Fruit fly (Drosophila melanogaster) whole organism, embryonic: Measurements from ENCODE around the gene AP-1mu.

Experiments
- Bgb ChIP-seq: fragments of 200-800 bp; sonication (Bioruptor generic); IDR thresholded peaks from 2 replicates; pipeline ENCODE4 v1.3.6; 2022; ENCODE audit warnings: missing biosample characterization, missing genetic modification characterization; ENCODE audit not compliant: partially characterized antibody
- CG11093 ChIP-seq: fragments of 200-800 bp; sonication (Bioruptor generic); IDR thresholded peaks from 3 replicates; pipeline ENCODE4 v1.3.6; 2022; ENCODE audit warnings: missing biosample characterization, missing genetic modification characterization
- CG13894 ChIP-seq: fragments of 200-800 bp; sonication (Bioruptor generic); optimal IDR thresholded peaks from 3 replicates; lab custom pipeline; 2018; ENCODE audit warnings: missing biosample characterization, mild to moderate bottlenecking, missing genetic modification characterization, moderate library complexity
- CG17361 ChIP-seq: fragments of 200-800 bp; sonication (Bioruptor generic); IDR thresholded peaks from 3 replicates; pipeline ENCODE4 v1.3.6; 2022; ENCODE audit warnings: missing biosample characterization, missing genetic modification characterization
- CG18011 ChIP-seq: fragments of 200-800 bp; sonication (Bioruptor generic); optimal IDR thresholded peaks from 2 replicates; lab custom pipeline; 2017; ENCODE audit warnings: missing biosample characterization, missing genetic modification characterization, mild to moderate bottlenecking, moderate library complexity, missing genotype
- CG18619 ChIP-seq: fragments of 200-800 bp; sonication (Bioruptor generic); optimal IDR thresholded peaks from 3 replicates; lab custom pipeline; 2017; ENCODE audit warnings: missing biosample characterization, mild to moderate bottlenecking, missing genetic modification characterization
- CG32532 ChIP-seq: fragments of 200-800 bp; sonication (Bioruptor generic); IDR thresholded peaks from 2 replicates; pipeline ENCODE4 v1.3.6; 2022; ENCODE audit warnings: missing biosample characterization, missing genetic modification characterization
- CG4282 ChIP-seq: fragments of 200-800 bp; sonication (Bioruptor generic); optimal IDR thresholded peaks from 2 replicates; lab custom pipeline; 2016; ENCODE audit warnings: missing biosample characterization, missing genetic modification characterization
- CG4328 ChIP-seq: fragments of 200-800 bp; sonication (Bioruptor generic); optimal IDR thresholded peaks from 3 replicates; lab custom pipeline; 2017; ENCODE audit warnings: missing biosample characterization, missing genetic modification reagents, missing genetic modification characterization
- CG43689 ChIP-seq: fragments of 200-800 bp; sonication (Bioruptor generic); IDR thresholded peaks from 2 replicates; pipeline ENCODE4 v1.3.6; 2022; ENCODE audit warnings: missing biosample characterization, missing genetic modification characterization
- CG4617 ChIP-seq: fragments of 200-800 bp; sonication (Bioruptor generic); optimal IDR thresholded peaks from 3 replicates; lab custom pipeline; 2016; ENCODE audit warnings: missing biosample characterization, missing genetic modification characterization, borderline replicate concordance
- CG5953 ChIP-seq: fragments of 200-800 bp; sonication (Bioruptor generic); IDR thresholded peaks from 2 replicates; pipeline ENCODE4 v1.3.6; 2022; ENCODE audit warnings: missing biosample characterization, missing genetic modification characterization
- CG6254 ChIP-seq: fragments of 200-800 bp; sonication (Bioruptor generic); optimal IDR thresholded peaks from 3 replicates; lab custom pipeline; 2017; ENCODE audit warnings: mild to moderate bottlenecking, missing biosample characterization, missing genetic modification reagents, missing genetic modification characterization
- CG6791 ChIP-seq: fragments of 200-800 bp; sonication (Bioruptor generic); IDR thresholded peaks from 3 replicates; pipeline ENCODE4 v1.3.6; 2022; ENCODE audit warnings: missing biosample characterization, missing genetic modification characterization; ENCODE audit not compliant: partially characterized antibody
- CG7357 ChIP-seq: fragments of 200-800 bp; sonication (Bioruptor generic); IDR thresholded peaks from 3 replicates; pipeline ENCODE4 v1.3.6; 2022; ENCODE audit warnings: missing biosample characterization, missing genetic modification characterization
- CG9609 ChIP-seq: fragments of 200-800 bp; sonication (Bioruptor generic); optimal IDR thresholded peaks from 3 replicates; lab custom pipeline; 2016; ENCODE audit warnings: missing biosample characterization, missing genetic modification characterization
- CkIIα-i1 ChIP-seq: fragments of 200-800 bp; sonication (Bioruptor generic); IDR thresholded peaks from 2 replicates; pipeline ENCODE4 v1.3.6; 2022; ENCODE audit warnings: missing biosample characterization, missing genetic modification characterization
- E2f1 ChIP-seq: fragments of 200-800 bp; sonication (Bioruptor generic); IDR thresholded peaks from 2 replicates; pipeline ENCODE4 v1.3.6; 2022; ENCODE audit warnings: missing biosample characterization, missing genetic modification characterization
- E2f2 ChIP-seq: fragments of 200-800 bp; sonication (Bioruptor generic); IDR thresholded peaks from 2 replicates; pipeline ENCODE4 v1.3.6; 2022; ENCODE audit warnings: missing biosample characterization, missing genetic modification characterization
- HLH54F ChIP-seq: fragments of 200-800 bp; sonication (Bioruptor generic); optimal IDR thresholded peaks from 3 replicates; lab custom pipeline; 2016; ENCODE audit warnings: missing biosample characterization, missing genetic modification characterization
- Mes4 ChIP-seq: fragments of 200-800 bp; sonication (Bioruptor generic); optimal IDR thresholded peaks from 2 replicates; lab custom pipeline; 2016; ENCODE audit warnings: missing biosample characterization, missing genetic modification characterization
- NC2α ChIP-seq: fragments of 200-800 bp; sonication (Bioruptor generic); optimal IDR thresholded peaks from 2 replicates; lab custom pipeline; 2016; ENCODE audit warnings: missing biosample characterization, missing genetic modification characterization
- NC2β ChIP-seq: fragments of 200-800 bp; sonication (Bioruptor generic); optimal IDR thresholded peaks from 2 replicates; lab custom pipeline; 2016; ENCODE audit warnings: missing biosample characterization, missing genetic modification characterization
- Nf-YA ChIP-seq: fragments of 200-800 bp; sonication (Bioruptor generic); IDR thresholded peaks from 2 replicates; pipeline ENCODE4 v1.3.6; 2022; ENCODE audit warnings: missing biosample characterization, missing genetic modification characterization
- Oaz ChIP-seq: fragments of 200-800 bp; sonication (Bioruptor generic); IDR thresholded peaks from 2 replicates; pipeline ENCODE4 v1.3.6; 2022; ENCODE audit warnings: missing biosample characterization, missing genetic modification characterization
- Taf1 ChIP-seq: fragments of 200-800 bp; sonication (Bioruptor generic); IDR thresholded peaks from 2 replicates; pipeline ENCODE4 v1.3.6; 2022; ENCODE audit warnings: missing biosample characterization, missing genetic modification characterization
- Xbp1 ChIP-seq: fragments of 200-800 bp; sonication (Bioruptor generic); optimal IDR thresholded peaks from 3 replicates; lab custom pipeline; 2016; ENCODE audit warnings: missing biosample characterization, mild to moderate bottlenecking, missing genetic modification characterization
- ato ChIP-seq: fragments of 200-800 bp; sonication (Bioruptor generic); IDR thresholded peaks from 2 replicates; pipeline ENCODE4 v1.3.6; 2022; ENCODE audit warnings: missing biosample characterization, missing genetic modification characterization; ENCODE audit not compliant: partially characterized antibody
- bbx ChIP-seq: fragments of 200-800 bp; sonication (Bioruptor generic); IDR thresholded peaks from 2 replicates; pipeline ENCODE4 v1.3.6; 2022; ENCODE audit warnings: missing biosample characterization, missing genetic modification characterization; ENCODE audit not compliant: partially characterized antibody
- chif ChIP-seq, 2 experiments: fragments of 200-800 bp; sonication (Bioruptor generic); optimal IDR thresholded peaks; 3 replicates each; lab custom pipeline; 2016; ENCODE audit warnings: missing biosample characterization in 2 of 2, missing genetic modification characterization in 2 of 2
- crc ChIP-seq: fragments of 200-800 bp; sonication (Bioruptor generic); optimal IDR thresholded peaks from 2 replicates; lab custom pipeline; 2016; ENCODE audit warnings: missing biosample characterization, missing genetic modification characterization
- crp ChIP-seq, 2 experiments: fragments of 200-800 bp; sonication (Bioruptor generic); optimal IDR thresholded peaks; 2 replicates in 1 of 2; 3 replicates in 1 of 2; lab custom pipeline; 2017; ENCODE audit warnings: missing biosample characterization in 2 of 2, missing genetic modification characterization in 2 of 2, mild to moderate bottlenecking in 1 of 2, moderate library complexity in 1 of 2
- danr ChIP-seq: fragments of 200-800 bp; sonication (Bioruptor generic); IDR thresholded peaks from 2 replicates; pipeline ENCODE4 v1.3.6; 2022; ENCODE audit warnings: missing biosample characterization, missing genetic modification characterization
- dmrt11E ChIP-seq: fragments of 200-800 bp; sonication (Bioruptor generic); optimal IDR thresholded peaks from 3 replicates; lab custom pipeline; 2018; ENCODE audit warnings: missing biosample characterization, mild to moderate bottlenecking, missing genetic modification characterization, moderate library complexity
- esg ChIP-seq: fragments of 200-800 bp; sonication (Bioruptor generic); conservative IDR thresholded peaks from 2 replicates; pipeline ENCODE4 v1.3.6; 2022; ENCODE audit warnings: missing biosample characterization, missing genetic modification characterization
- exex ChIP-seq: fragments of 200-800 bp; sonication (Bioruptor generic); optimal IDR thresholded peaks from 4 replicates; lab custom pipeline; 2018; ENCODE audit warnings: missing biosample characterization, mild to moderate bottlenecking, missing genetic modification characterization, moderate library complexity
- gcm ChIP-seq: fragments of 200-800 bp; sonication (Bioruptor generic); optimal IDR thresholded peaks from 2 replicates; lab custom pipeline; 2019; ENCODE audit warnings: missing biosample characterization, mild to moderate bottlenecking, missing genetic modification characterization, moderate library complexity
- gfzf ChIP-seq: fragments of 200-800 bp; sonication (Bioruptor generic); optimal IDR thresholded peaks from 2 replicates; lab custom pipeline; 2016; ENCODE audit warnings: missing biosample characterization, mild to moderate bottlenecking, missing genetic modification characterization, moderate library complexity
- klu ChIP-seq: fragments of 200-800 bp; sonication (Bioruptor generic); IDR thresholded peaks from 2 replicates; pipeline ENCODE4 v1.3.6; 2022; ENCODE audit warnings: missing biosample characterization, missing genetic modification characterization
- luna ChIP-seq: fragments of 200-800 bp; sonication (Bioruptor generic); optimal IDR thresholded peaks from 2 replicates; lab custom pipeline; 2016; ENCODE audit warnings: missing biosample characterization, missing genetic modification characterization
- nmo ChIP-seq: fragments of 200-800 bp; sonication (Bioruptor generic); optimal IDR thresholded peaks from 2 replicates; lab custom pipeline; 2018; ENCODE audit warnings: missing biosample characterization, mild to moderate bottlenecking, missing genetic modification characterization, moderate library complexity
- pfk ChIP-seq: fragments of 200-800 bp; sonication (Bioruptor generic); optimal IDR thresholded peaks from 2 replicates; lab custom pipeline; 2018; ENCODE audit warnings: missing biosample characterization, mild to moderate bottlenecking, missing genetic modification characterization, moderate library complexity
- run ChIP-seq: fragments of 200-800 bp; sonication (Bioruptor generic); optimal IDR thresholded peaks from 3 replicates; lab custom pipeline; 2018; ENCODE audit warnings: missing biosample characterization, mild to moderate bottlenecking, missing genetic modification characterization
- sens ChIP-seq: fragments of 200-800 bp; sonication (Bioruptor generic); peaks from one replicate; lab custom pipeline; 2016; ENCODE audit warnings: missing biosample characterization, missing genetic modification characterization
- sr ChIP-seq: fragments of 200-800 bp; sonication (Bioruptor generic); IDR thresholded peaks from 3 replicates; pipeline ENCODE4 v1.3.6; 2022; ENCODE audit warnings: missing biosample characterization, missing genetic modification characterization
- stc ChIP-seq: fragments of 200-800 bp; sonication (Bioruptor generic); IDR thresholded peaks from 2 replicates; pipeline ENCODE4 v1.3.6; 2022; ENCODE audit warnings: missing biosample characterization, missing genetic modification characterization
- tio ChIP-seq: fragments of 200-800 bp; sonication (Bioruptor generic); optimal IDR thresholded peaks from 2 replicates; lab custom pipeline; 2017; ENCODE audit warnings: missing biosample characterization, missing genetic modification characterization, inconsistent platforms
- tup ChIP-seq: fragments of 200-800 bp; sonication (Bioruptor generic); optimal IDR thresholded peaks from 2 replicates; lab custom pipeline; 2016; ENCODE audit warnings: missing biosample characterization, mild to moderate bottlenecking, missing genetic modification characterization, moderate library complexity
- z ChIP-seq: fragments of 200-800 bp; sonication (Bioruptor generic); IDR thresholded peaks from 3 replicates; pipeline ENCODE4 v1.3.6; 2022; ENCODE audit warnings: missing biosample characterization, missing genetic modification characterization
- zfh2 ChIP-seq: fragments of 200-800 bp; sonication (Bioruptor generic); optimal IDR thresholded peaks from 2 replicates; lab custom pipeline; 2016; ENCODE audit warnings: missing biosample characterization, missing genetic modification characterization

The AP-1mu gene

DNA sequence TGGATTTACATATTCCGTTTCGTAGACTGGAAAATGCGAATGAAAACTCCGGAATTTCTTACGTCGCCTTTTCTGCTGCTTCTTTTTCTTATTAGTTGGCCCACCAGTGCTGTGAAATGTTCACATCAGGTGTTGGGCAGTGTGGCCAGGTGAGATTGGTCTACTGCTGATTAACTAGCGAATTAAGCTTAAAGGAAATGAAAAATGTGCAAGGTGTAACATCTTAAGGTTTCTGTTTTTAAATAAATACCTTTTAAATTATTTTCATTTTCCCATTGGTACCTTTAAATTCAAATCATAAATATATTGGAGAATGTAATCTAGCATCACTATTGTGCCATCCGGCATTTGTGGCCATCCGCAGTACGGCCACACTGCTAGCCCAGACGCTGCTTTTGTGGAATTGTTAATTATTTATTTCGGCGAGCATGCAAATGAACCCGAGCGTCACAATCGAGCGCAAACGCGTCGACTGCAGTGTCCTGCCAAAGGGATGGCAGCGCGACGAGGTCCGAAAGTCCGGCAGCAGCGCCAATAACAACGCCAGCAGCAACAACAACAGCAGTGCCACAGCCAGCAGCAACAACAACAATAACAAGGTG is at the start of gene AP-1mu, which contains the start of gene MBD-like (continued):
- TF ChIP-seq E2f2 (GFP tag; lab: Robert Waterston, UW) (peak; percentile 60), CG6791 (no peak), Taf1 (GFP tag; lab: Robert Waterston, UW) (peak; percentile 48; the same call in 1 of the 2 replicates), Nf-YA (no peak), CG4328 (GFP tag; lab: Kevin White, UChicago) (peak; percentile 21), CG43689 (no peak), chif (GFP tag; optimal IDR thresholded peaks at IDR 0.05; lab: Kevin White, UChicago) (peak; percentile 35 to 67), crc (peak; percentile 30), Oaz (GFP tag; lab: Robert Waterston, UW) (no peak), sr (no peak), esg (GFP tag; lab: Robert Waterston, UW) (peak; percentile 55), Bgb (GFP tag; lab: Robert Waterston, UW) (no peak), crp (GFP tag; optimal IDR thresholded peaks at IDR 0.05; lab: Kevin White, UChicago) (peak in 1 of 2 experiments; percentile 76), Xbp1 (GFP tag; lab: Kevin White, UChicago) (peak; percentile 73), sens (GFP tag; lab: Kevin White, UChicago) (peak; percentile 92), z (no peak), luna (GFP tag; lab: Kevin White, UChicago) (peak; percentile 57), tup (peak; percentile 58), ato (GFP tag; lab: Robert Waterston, UW) (no peak), CG7357 (peak; percentile 29; the same call in 1 of the 3 replicates), bbx (no peak; the same call in 1 of the 2 replicates), tio (GFP tag; lab: Kevin White, UChicago) (no peak), exex (tag; lab: Kevin White, UChicago) (no peak), CG32532 (GFP tag; lab: Robert Waterston, UW) (peak; percentile 62), CG17361 (GFP tag; lab: Robert Waterston, UW) (peak; percentile 76), CG13894 (tag; lab: Kevin White, UChicago) (peak; percentile 11), pfk (GFP tag; lab: Kevin White, UChicago) (no peak), Mes4 (GFP tag; lab: Kevin White, UChicago) (peak; percentile 31), CG5953 (no peak), dmrt11E (tag; lab: Kevin White, UChicago) (peak; percentile 55), danr (GFP tag; lab: Robert Waterston, UW) (no peak), zfh2 (GFP tag; lab: Kevin White, UChicago) (peak; percentile 81), stc (GFP tag; lab: Robert Waterston, UW) (no peak), HLH54F (GFP tag; lab: Kevin White, UChicago) (peak; percentile 80), nmo (GFP tag; lab: Kevin White, UChicago) (peak; percentile 74), CkIIα-i1 (GFP tag; lab: Robert Waterston, UW) (no peak), NC2β (peak; percentile 76), CG18011 (GFP tag; lab: Kevin White, UChicago) (no peak), run (tag; lab: Kevin White, UChicago) (no peak), klu (GFP tag; lab: Robert Waterston, UW) (peak; percentile 41; the same call in 1 of the 2 replicates), CG9609 (peak; percentile 62), NC2α (GFP tag; lab: Kevin White, UChicago) (no peak), CG18619 (GFP tag; lab: Kevin White, UChicago) (peak; percentile 66), gcm (GFP tag; lab: Kevin White, UChicago) (peak; percentile 38), E2f1 (GFP tag; lab: Robert Waterston, UW) (peak; percentile 51), gfzf (peak; percentile 89), CG4282 (GFP tag; lab: Kevin White, UChicago) (no peak), CG4617 (GFP tag; lab: Kevin White, UChicago) (peak; percentile 96), CG6254 (GFP tag; lab: Kevin White, UChicago) (no peak), CG11093 (GFP tag; lab: Robert Waterston, UW) (peak; percentile 44; the same call in 1 of the 3 replicates)
